Worm (Caenorhabditis elegans) whole organism, late embryonic: ENCODE measurements around the gene C56A3.4.

Experiments used
- F13H6.1 ChIP-seq: sonication (generic microtip); optimal IDR thresholded peaks from 2 replicates; lab custom pipeline; 2016; ENCODE audit warnings: missing genetic modification characterization, missing compliant biosample characterization
- dmd-4 ChIP-seq: sonication (generic microtip); optimal IDR thresholded peaks from 2 replicates; lab custom pipeline; 2016; ENCODE audit warnings: borderline replicate concordance, missing genetic modification characterization, missing compliant biosample characterization
- pha-4 ChIP-seq: fragments of 150-350 bp; optimal IDR thresholded peaks from 2 replicates; lab custom pipeline; 2018; ENCODE audit warnings: missing biosample characterization, missing genetic modification reagents, missing genetic modification characterization

- TF ChIP-seq F13H6.1 (no peak), pha-4 (tag; lab: Kevin White, UChicago) (no peak), dmd-4 (no peak)
Measured at ce11 chrV:13565197-13565596, 13.6 kb upstream of the C56A3.4 start.
